Fruit fly (Drosophila melanogaster) whole organism, prepupa: ENCODE results near the gene Hrd3.

Source experiments
- Blimp-1 ChIP-seq: fragments of 200-800 bp; sonication (Bioruptor generic); optimal IDR thresholded peaks from 3 replicates; lab custom pipeline; 2017; ENCODE audit warnings: missing biosample characterization, missing genetic modification characterization, mild to moderate bottlenecking, moderate library complexity, missing genetic modification reagents
- CG10631 ChIP-seq: fragments of 200-800 bp; sonication (Bioruptor generic); optimal IDR thresholded peaks from 2 replicates; lab custom pipeline; 2016; ENCODE audit warnings: missing biosample characterization, missing genetic modification characterization
- CG10669 ChIP-seq: fragments of 200-800 bp; sonication (Bioruptor generic); optimal IDR thresholded peaks from 3 replicates; lab custom pipeline; 2018; ENCODE audit warnings: missing biosample characterization, mild to moderate bottlenecking, missing genetic modification characterization, moderate library complexity
- CG11294 ChIP-seq: fragments of 200-800 bp; sonication (Bioruptor generic); IDR thresholded peaks from 2 replicates; pipeline ENCODE4 v1.3.6; 2022; ENCODE audit warnings: missing biosample characterization, missing genetic modification characterization
- CG11762 ChIP-seq: fragments of 200-800 bp; sonication (Bioruptor generic); optimal IDR thresholded peaks from 3 replicates; lab custom pipeline; 2016; ENCODE audit warnings: missing biosample characterization, missing genetic modification characterization; ENCODE audit not compliant: insufficient read depth
- CG11902 ChIP-seq: fragments of 200-800 bp; sonication (Bioruptor generic); optimal IDR thresholded peaks from 3 replicates; lab custom pipeline; 2016; ENCODE audit warnings: missing biosample characterization, missing genetic modification characterization
- CG15336 ChIP-seq: fragments of 200-800 bp; sonication (Bioruptor generic); IDR thresholded peaks from 2 replicates; pipeline ENCODE4 v1.3.6; 2022; ENCODE audit warnings: missing biosample characterization, missing genetic modification characterization
- CG16779 ChIP-seq: fragments of 200-800 bp; sonication (Bioruptor generic); optimal IDR thresholded peaks from 3 replicates; lab custom pipeline; 2017; ENCODE audit warnings: missing biosample characterization, mild to moderate bottlenecking, missing genetic modification characterization
- CG31627 ChIP-seq: fragments of 200-800 bp; sonication (Bioruptor generic); optimal IDR thresholded peaks from 3 replicates; lab custom pipeline; 2016; ENCODE audit warnings: missing biosample characterization, missing genetic modification characterization
- CG32006 ChIP-seq: fragments of 200-800 bp; sonication (Bioruptor generic); optimal IDR thresholded peaks from 3 replicates; lab custom pipeline; 2017; ENCODE audit warnings: missing biosample characterization, mild to moderate bottlenecking, missing genetic modification characterization
- CG34406 ChIP-seq: fragments of 200-800 bp; sonication (Bioruptor generic); optimal IDR thresholded peaks from 3 replicates; lab custom pipeline; 2016; ENCODE audit warnings: missing biosample characterization, missing genetic modification characterization
- CG4318 ChIP-seq: fragments of 200-800 bp; sonication (Bioruptor generic); optimal IDR thresholded peaks from 3 replicates; lab custom pipeline; 2017; ENCODE audit warnings: missing biosample characterization, mild to moderate bottlenecking, missing genetic modification characterization
- CG6163 ChIP-seq: fragments of 200-800 bp; sonication (Bioruptor generic); IDR thresholded peaks from 3 replicates; pipeline ENCODE4 v1.3.6; 2022; ENCODE audit warnings: missing biosample characterization, missing genetic modification characterization
- CG6276 ChIP-seq: fragments of 200-800 bp; sonication (Bioruptor generic); optimal IDR thresholded peaks from 2 replicates; lab custom pipeline; 2017; ENCODE audit warnings: missing biosample characterization, mild to moderate bottlenecking, missing genetic modification characterization
- CG6792 ChIP-seq: fragments of 200-800 bp; sonication (Bioruptor generic); optimal IDR thresholded peaks from 3 replicates; lab custom pipeline; 2016; ENCODE audit warnings: missing biosample characterization, missing genetic modification characterization
- CG6808 ChIP-seq: fragments of 200-800 bp; sonication (Bioruptor generic); optimal IDR thresholded peaks from 3 replicates; lab custom pipeline; 2017; ENCODE audit warnings: missing biosample characterization, missing genetic modification characterization, mild to moderate bottlenecking, moderate library complexity, missing genetic modification reagents
- CG7368 ChIP-seq: fragments of 200-800 bp; sonication (Bioruptor generic); optimal IDR thresholded peaks from 3 replicates; lab custom pipeline; 2016; ENCODE audit warnings: missing biosample characterization, missing genetic modification characterization
- CG8119 ChIP-seq: fragments of 200-800 bp; sonication (Bioruptor generic); IDR thresholded peaks from 3 replicates; pipeline ENCODE4 v1.3.6; 2022; ENCODE audit warnings: missing biosample characterization, missing genetic modification characterization
- CG8319 ChIP-seq: fragments of 200-800 bp; sonication (Bioruptor generic); optimal IDR thresholded peaks from 3 replicates; lab custom pipeline; 2016; ENCODE audit warnings: missing biosample characterization, missing genetic modification characterization
- CG8632 ChIP-seq: fragments of 200-800 bp; sonication (Bioruptor generic); optimal IDR thresholded peaks from 3 replicates; lab custom pipeline; 2016; ENCODE audit warnings: missing biosample characterization, missing genetic modification characterization
- CG9139 ChIP-seq: fragments of 200-800 bp; sonication (Bioruptor generic); optimal IDR thresholded peaks from 3 replicates; lab custom pipeline; 2017; ENCODE audit warnings: missing biosample characterization, mild to moderate bottlenecking, missing genetic modification characterization
- Eip78C ChIP-seq: fragments of 200-800 bp; sonication (Bioruptor generic); peaks from one replicate; lab custom pipeline; 2016; ENCODE audit warnings: missing biosample characterization, missing genetic modification characterization
- Eip93F ChIP-seq: fragments of 200-800 bp; sonication (Bioruptor generic); optimal IDR thresholded peaks from 2 replicates; lab custom pipeline; 2016; ENCODE audit warnings: missing biosample characterization, mild to moderate bottlenecking, missing genetic modification characterization
- Ets21C ChIP-seq: fragments of 200-800 bp; sonication (Bioruptor generic); optimal IDR thresholded peaks from 3 replicates; lab custom pipeline; 2016; ENCODE audit warnings: missing biosample characterization, missing genetic modification characterization
- Ets96B ChIP-seq: fragments of 200-800 bp; optimal IDR thresholded peaks from 2 replicates; lab custom pipeline; 2019; ENCODE audit warnings: missing biosample characterization, mild to moderate bottlenecking, missing genetic modification characterization, moderate library complexity
- Hr38 ChIP-seq: sonication (Bioruptor generic); optimal IDR thresholded peaks from 2 replicates; lab custom pipeline; 2016; ENCODE audit warnings: missing biosample characterization, missing genetic modification characterization
- Hr39 ChIP-seq: fragments of 200-800 bp; sonication (Bioruptor generic); optimal IDR thresholded peaks from 2 replicates; lab custom pipeline; 2016; ENCODE audit warnings: missing biosample characterization, missing genetic modification characterization
- Hr4 ChIP-seq: fragments of 200-800 bp; sonication (Bioruptor generic); optimal IDR thresholded peaks from 3 replicates; lab custom pipeline; 2016; ENCODE audit warnings: missing biosample characterization, missing genetic modification characterization
- Lpt ChIP-seq: fragments of 200-800 bp; sonication (Bioruptor generic); optimal IDR thresholded peaks from 3 replicates; lab custom pipeline; 2016; ENCODE audit warnings: missing biosample characterization, missing genetic modification characterization
- OdsH ChIP-seq: fragments of 200-800 bp; sonication (Bioruptor generic); optimal IDR thresholded peaks from 3 replicates; lab custom pipeline; 2016; ENCODE audit warnings: missing biosample characterization, missing genetic modification characterization
- Sox102F ChIP-seq: fragments of 200-800 bp; sonication (Bioruptor generic); optimal IDR thresholded peaks from 2 replicates; lab custom pipeline; 2016; ENCODE audit warnings: missing biosample characterization, mild to moderate bottlenecking, missing genetic modification characterization
- Sox14 ChIP-seq: fragments of 200-800 bp; sonication (Bioruptor generic); optimal IDR thresholded peaks from 3 replicates; lab custom pipeline; 2016; ENCODE audit warnings: missing biosample characterization, missing genetic modification characterization
- Sox15 ChIP-seq: fragments of 200-800 bp; sonication (Bioruptor generic); optimal IDR thresholded peaks from 3 replicates; lab custom pipeline; 2016; ENCODE audit warnings: missing biosample characterization, missing genetic modification characterization
- achi ChIP-seq: fragments of 200-800 bp; sonication (Bioruptor generic); optimal IDR thresholded peaks from 3 replicates; lab custom pipeline; 2016; ENCODE audit warnings: missing biosample characterization, missing genetic modification characterization
- acj6 ChIP-seq: fragments of 200-800 bp; sonication (Bioruptor generic); optimal IDR thresholded peaks from 3 replicates; lab custom pipeline; 2016; ENCODE audit warnings: missing biosample characterization, missing genetic modification characterization
- cyc ChIP-seq: fragments of 200-800 bp; sonication (Bioruptor generic); optimal IDR thresholded peaks from 3 replicates; lab custom pipeline; 2016; ENCODE audit warnings: missing biosample characterization, missing genetic modification characterization
- dac ChIP-seq: fragments of 200-800 bp; sonication (Bioruptor generic); optimal IDR thresholded peaks from 2 replicates; lab custom pipeline; 2017; ENCODE audit warnings: missing biosample characterization, mild to moderate bottlenecking, missing genetic modification characterization
- dsx ChIP-seq: fragments of 200-800 bp; optimal IDR thresholded peaks from 3 replicates; lab custom pipeline; 2019; ENCODE audit warnings: missing biosample characterization, mild to moderate bottlenecking, missing genetic modification characterization, moderate library complexity; ENCODE audit not compliant: poor library complexity, severe bottlenecking
- eg ChIP-seq: fragments of 200-800 bp; sonication (Bioruptor generic); IDR thresholded peaks from 3 replicates; pipeline ENCODE4 v1.3.6; 2022; ENCODE audit warnings: missing biosample characterization, missing genetic modification characterization
- fd59A ChIP-seq: fragments of 200-800 bp; sonication (Bioruptor generic); optimal IDR thresholded peaks from 2 replicates; lab custom pipeline; 2017; ENCODE audit warnings: missing biosample characterization, mild to moderate bottlenecking, missing genetic modification characterization, missing genetic modification reagents
- fd85E ChIP-seq: fragments of 200-800 bp; sonication (Bioruptor generic); optimal IDR thresholded peaks from 3 replicates; lab custom pipeline; 2016; ENCODE audit warnings: missing biosample characterization, missing genetic modification characterization
- lz ChIP-seq: fragments of 200-800 bp; sonication (Bioruptor generic); optimal IDR thresholded peaks from 3 replicates; lab custom pipeline; 2016; ENCODE audit warnings: missing biosample characterization, missing genetic modification characterization
- net ChIP-seq: fragments of 200-800 bp; sonication (Bioruptor generic); optimal IDR thresholded peaks from 3 replicates; lab custom pipeline; 2016; ENCODE audit warnings: missing biosample characterization, missing genetic modification characterization
- salr ChIP-seq, 2 experiments: fragments of 200-800 bp; sonication (Bioruptor generic); optimal IDR thresholded peaks; 3 replicates each; lab custom pipeline; 2016 to 2018; ENCODE audit warnings: missing biosample characterization in 2 of 2, missing genetic modification characterization in 2 of 2, mild to moderate bottlenecking in 1 of 2
- spab ChIP-seq: fragments of 200-800 bp; sonication (Bioruptor generic); optimal IDR thresholded peaks from 2 replicates; lab custom pipeline; 2017; ENCODE audit warnings: missing biosample characterization, mild to moderate bottlenecking, missing genetic modification characterization, missing genetic modification reagents
- ss ChIP-seq, 2 experiments: fragments of 200-800 bp; sonication (Bioruptor generic); optimal IDR thresholded peaks; 2 replicates in 1 of 2; 3 replicates in 1 of 2; lab custom pipeline; 2017 to 2018; ENCODE audit warnings: mild to moderate bottlenecking in 2 of 2, missing biosample characterization in 2 of 2, missing genetic modification characterization in 2 of 2, moderate library complexity in 1 of 2
- svp ChIP-seq: fragments of 200-800 bp; sonication (Bioruptor generic); peaks from one replicate; lab custom pipeline; 2016; ENCODE audit warnings: missing biosample characterization, missing genetic modification characterization
- topi ChIP-seq: fragments of 200-800 bp; sonication (Bioruptor generic); optimal IDR thresholded peaks from 3 replicates; lab custom pipeline; 2016; ENCODE audit warnings: missing biosample characterization, missing genetic modification characterization
- vri ChIP-seq: fragments of 200-800 bp; sonication (Bioruptor generic); optimal IDR thresholded peaks from 3 replicates; lab custom pipeline; 2016; ENCODE audit warnings: missing biosample characterization, mild to moderate bottlenecking, missing genetic modification characterization

The Hrd3 gene

dm6 chr3R:23789584-23789983 lies 31.2 kb upstream of the Hrd3 start:
- TF ChIP-seq Sox14 (no peak), svp (GFP tag; lab: Kevin White, UChicago) (peak; percentile 99)
- TF ChIP-seq, all 60 proteins: peak for 1

dm6 chr3R:23788406-23789021 lies 30.2 kb upstream of the Hrd3 start:
- TF ChIP-seq CG6163, result peak; percentile 44
- peak; percentile 80 for TF ChIP-seq CG10631 (GFP tag; lab: Kevin White, UChicago)
- peak; percentile 53 for TF ChIP-seq Sox102F (GFP tag; lab: Kevin White, UChicago)
- TF ChIP-seq Sox14, result peak; percentile 75
- TF ChIP-seq Blimp-1 (GFP tag; lab: Kevin White, UChicago), result no peak
- no peak for TF ChIP-seq Hr38 (GFP tag; lab: Kevin White, UChicago)
- TF ChIP-seq CG4318 (GFP tag; lab: Kevin White, UChicago), result peak; percentile 70
- peak; percentile 47 for TF ChIP-seq cyc
- TF ChIP-seq fd59A (GFP tag; lab: Kevin White, UChicago), result peak; percentile 67
- peak; percentile 69 for TF ChIP-seq net (GFP tag; lab: Kevin White, UChicago)
- peak; percentile 72 for TF ChIP-seq acj6 (GFP tag; lab: Kevin White, UChicago)
- peak; percentile 40 for TF ChIP-seq CG9139
- peak; percentile 63 for TF ChIP-seq CG34406 (GFP tag; lab: Kevin White, UChicago)
- peak; percentile 63 for TF ChIP-seq eg (GFP tag; lab: Robert Waterston, UW)
- TF ChIP-seq Ets96B (tag; lab: Kevin White, UChicago), result peak; percentile 79
- TF ChIP-seq CG15336, result peak; percentile 71; the same call in 1 of the 2 replicates
- TF ChIP-seq achi (GFP tag; lab: Kevin White, UChicago), result peak; percentile 56
- no peak for TF ChIP-seq vri (GFP tag; lab: Kevin White, UChicago)
- peak; percentile 23 for TF ChIP-seq CG11902 (GFP tag; lab: Kevin White, UChicago)
- TF ChIP-seq CG10669, result peak; percentile 73
- TF ChIP-seq CG8632 (GFP tag; lab: Kevin White, UChicago), result peak; percentile 65
- peak; percentile 69 for TF ChIP-seq CG6276
- peak; percentile 66 for TF ChIP-seq topi (GFP tag; lab: Kevin White, UChicago)
- TF ChIP-seq spab (GFP tag; lab: Kevin White, UChicago), result peak; percentile 77
- peak; percentile 63 for TF ChIP-seq CG6792 (GFP tag; lab: Kevin White, UChicago)
- no peak for TF ChIP-seq fd85E (GFP tag; lab: Kevin White, UChicago)
- TF ChIP-seq CG16779 (tag; lab: Kevin White, UChicago), result peak; percentile 24
- TF ChIP-seq svp (GFP tag; lab: Kevin White, UChicago), result peak; percentile 94
- TF ChIP-seq Sox15 (GFP tag; lab: Kevin White, UChicago), result peak; percentile 46
- peak; percentile 48 to 73 for TF ChIP-seq salr (GFP tag; optimal IDR thresholded peaks at IDR 0.05; lab: Kevin White, UChicago)
- TF ChIP-seq OdsH (GFP tag; lab: Kevin White, UChicago), result peak; percentile 76
- peak; percentile 71 for TF ChIP-seq CG6808 (GFP tag; lab: Kevin White, UChicago)
- peak; percentile 72 for TF ChIP-seq Hr4 (GFP tag; lab: Kevin White, UChicago)
- no peak for TF ChIP-seq CG8319 (GFP tag; lab: Kevin White, UChicago)
- TF ChIP-seq CG11762, result peak; percentile 67
- peak; percentile 39 for TF ChIP-seq Lpt (GFP tag; lab: Kevin White, UChicago)
- peak; percentile 51 for TF ChIP-seq lz (GFP tag; lab: Kevin White, UChicago)
- peak; percentile 54 for TF ChIP-seq CG31627 (GFP tag; lab: Kevin White, UChicago)
- peak; percentile 28 for TF ChIP-seq Ets21C (GFP tag; lab: Kevin White, UChicago)
- peak; percentile 93 for TF ChIP-seq Eip78C (GFP tag; lab: Kevin White, UChicago)
- peak; percentile 65 to 81 for TF ChIP-seq ss (GFP tag; optimal IDR thresholded peaks at IDR 0.05; lab: Kevin White, UChicago)
- peak; percentile 79 for TF ChIP-seq CG8119 (GFP tag; lab: Robert Waterston, UW)
- peak; percentile 60 for TF ChIP-seq Hr39 (GFP tag; lab: Kevin White, UChicago)
- TF ChIP-seq CG32006 (GFP tag; lab: Kevin White, UChicago), result peak; percentile 88
- TF ChIP-seq dac (GFP tag; lab: Kevin White, UChicago), result peak; percentile 61
- peak; percentile 44; the same call in 1 of the 2 replicates for TF ChIP-seq CG11294 (GFP tag; lab: Robert Waterston, UW)
- TF ChIP-seq Eip93F (GFP tag; lab: Kevin White, UChicago), result no peak
- peak; percentile 59 for TF ChIP-seq dsx
- peak; percentile 29 for TF ChIP-seq CG7368 (GFP tag; lab: Kevin White, UChicago)
